Worm (Caenorhabditis elegans) whole organism, L3 larva: ENCODE results near the gene Y75B8A.34.

Experiments
- hmg-11 ChIP-seq: sonication (generic microtip); optimal IDR thresholded peaks from 2 replicates; lab custom pipeline; 2016; ENCODE audit warnings: missing genetic modification characterization, missing compliant biosample characterization
- skn-1 ChIP-seq: fragments of 150-350 bp; optimal IDR thresholded peaks from 2 replicates; lab custom pipeline; 2014; ENCODE audit warnings: missing biosample characterization, missing genetic modification characterization
- unc-62 ChIP-seq: fragments of 150-350 bp; sonication (generic microtip); optimal IDR thresholded peaks from 4 replicates; lab custom pipeline; 2014; ENCODE audit warnings: missing biosample characterization, missing genetic modification reagents, missing genetic modification characterization

ce11 chrIII:12335400-12335994 lies 23.9 kb upstream of the Y75B8A.34 start:
- TF ChIP-seq skn-1 (no peak), unc-62 (GFP tag; lab: Kevin White, UChicago) (no peak), hmg-11 (tag; lab: Kevin White, UChicago) (peak; percentile 84)
